Worm (Caenorhabditis elegans) whole organism, L2 larva: ENCODE results near the gene tag-243.

Experiments
- F13H6.1 ChIP-seq: sonication (generic microtip); optimal IDR thresholded peaks from 2 replicates; lab custom pipeline; 2016; ENCODE audit warnings: missing genetic modification characterization, missing compliant biosample characterization
- dmd-4 ChIP-seq: sonication (generic microtip); optimal IDR thresholded peaks from 2 replicates; lab custom pipeline; 2017; ENCODE audit warnings: missing biosample characterization, missing genetic modification characterization
- elt-1 ChIP-seq: fragments of 150-350 bp; optimal IDR thresholded peaks from 2 replicates; lab custom pipeline; 2014; ENCODE audit warnings: missing biosample characterization, missing genetic modification characterization
- nhr-6 ChIP-seq: fragments of 150-350 bp; optimal IDR thresholded peaks from 2 replicates; lab custom pipeline; 2014; ENCODE audit warnings: missing biosample characterization, missing genetic modification characterization
- nhr-77 ChIP-seq: fragments of 150-350 bp; optimal IDR thresholded peaks from 2 replicates; lab custom pipeline; 2014; ENCODE audit warnings: missing biosample characterization, missing genetic modification characterization

DNA sequence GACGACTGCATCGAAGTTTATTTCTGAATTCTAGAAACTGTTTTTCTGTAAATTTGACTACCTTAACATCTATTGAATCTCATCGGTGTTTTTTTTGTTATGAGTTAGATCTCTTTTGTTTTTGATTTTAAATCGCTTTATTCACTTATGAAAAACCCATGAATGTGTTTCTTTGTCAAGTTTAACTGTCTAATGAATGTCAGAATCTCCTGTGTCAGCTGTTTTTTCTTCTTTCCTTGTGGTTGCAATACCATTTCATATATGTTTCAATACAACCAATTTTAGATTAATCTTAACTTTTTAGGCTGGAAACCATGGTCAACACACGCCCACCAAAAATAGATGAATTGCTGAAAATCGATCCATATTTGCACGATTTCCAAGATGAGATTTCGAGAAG, 6.8 kb upstream of the tag-243 start, which contains the start of gene T04A8.7:
- no peak for TF ChIP-seq F13H6.1 (tag; lab: Kevin White, UChicago)
- TF ChIP-seq dmd-4 (tag; lab: Kevin White, UChicago) = no peak
- no peak for TF ChIP-seq nhr-77 (tag; lab: Kevin White, UChicago)
- TF ChIP-seq elt-1 (tag; lab: Kevin White, UChicago) = no peak
- no peak for TF ChIP-seq nhr-6 (tag; lab: Kevin White, UChicago)
